Fruit fly (Drosophila melanogaster) whole organism, embryonic: Measurements from ENCODE around the gene CG13124.
A peak's percentile ranks its signal among the peaks of the same experiment; 100 is the strongest.

Experiments
- Adf1 ChIP-seq: fragments of 200-800 bp; sonication (Bioruptor generic); IDR thresholded peaks from 2 replicates; pipeline ENCODE4 v1.3.6; 2022; ENCODE audit warnings: missing biosample characterization, missing genetic modification characterization
- Atf-2 ChIP-seq: fragments of 200-800 bp; sonication (Bioruptor generic); optimal IDR thresholded peaks from 2 replicates; lab custom pipeline; 2016; ENCODE audit warnings: missing biosample characterization, missing genetic modification characterization
- Awh ChIP-seq: fragments of 200-800 bp; sonication (Bioruptor generic); IDR thresholded peaks from 2 replicates; pipeline ENCODE4, ENCODE4 v1.3.6; 2022; ENCODE audit warnings: missing biosample characterization, missing genetic modification characterization
- BtbVII ChIP-seq: fragments of 200-800 bp; sonication (Bioruptor generic); optimal IDR thresholded peaks from 3 replicates; lab custom pipeline; 2017; ENCODE audit warnings: missing biosample characterization, mild to moderate bottlenecking, missing genetic modification characterization
- C15 ChIP-seq: fragments of 200-800 bp; sonication (Bioruptor generic); IDR thresholded peaks from 3 replicates; pipeline ENCODE4 v1.3.6; 2022; ENCODE audit warnings: missing biosample characterization, missing genetic modification characterization
- CG11560 ChIP-seq: fragments of 200-800 bp; sonication (Bioruptor generic); IDR thresholded peaks from 3 replicates; pipeline ENCODE4 v1.3.6; 2022; ENCODE audit warnings: missing biosample characterization, missing genetic modification characterization
- CG12155 ChIP-seq: fragments of 200-800 bp; sonication (Bioruptor generic); optimal IDR thresholded peaks from 3 replicates; lab custom pipeline; 2016; ENCODE audit warnings: missing biosample characterization, missing genetic modification characterization
- CG12236 ChIP-seq: fragments of 200-800 bp; sonication (Bioruptor generic); optimal IDR thresholded peaks from 2 replicates; lab custom pipeline; 2016; ENCODE audit warnings: missing biosample characterization, missing genetic modification characterization
- CG15011 ChIP-seq: fragments of 200-800 bp; sonication (Bioruptor generic); optimal IDR thresholded peaks from 3 replicates; lab custom pipeline; 2018; ENCODE audit warnings: missing biosample characterization, mild to moderate bottlenecking, missing genetic modification characterization
- CG15269 ChIP-seq: fragments of 200-800 bp; sonication (Bioruptor generic); optimal IDR thresholded peaks from 2 replicates; lab custom pipeline; 2018; ENCODE audit warnings: missing biosample characterization, mild to moderate bottlenecking, missing genetic modification characterization, moderate library complexity
- CG15479 ChIP-seq: fragments of 200-800 bp; sonication (Bioruptor generic); optimal IDR thresholded peaks from 3 replicates; lab custom pipeline; 2019; ENCODE audit warnings: missing biosample characterization, mild to moderate bottlenecking, missing genetic modification characterization, moderate library complexity
- CG2889 ChIP-seq: fragments of 200-800 bp; sonication (Bioruptor generic); IDR thresholded peaks from 3 replicates; pipeline ENCODE4 v1.3.6; 2022; ENCODE audit warnings: missing biosample characterization, missing genetic modification characterization
- CG30431 ChIP-seq: fragments of 200-800 bp; sonication (Bioruptor generic); optimal IDR thresholded peaks from 2 replicates; lab custom pipeline; 2017; ENCODE audit warnings: missing biosample characterization, missing genetic modification characterization
- CG3163 ChIP-seq: fragments of 200-800 bp; sonication (Bioruptor generic); optimal IDR thresholded peaks from 3 replicates; lab custom pipeline; 2016; ENCODE audit warnings: missing biosample characterization, missing genetic modification characterization
- CG3281 ChIP-seq: fragments of 200-800 bp; sonication (Bioruptor generic); optimal IDR thresholded peaks from 3 replicates; lab custom pipeline; 2017; ENCODE audit warnings: missing biosample characterization, mild to moderate bottlenecking, missing genetic modification characterization
- CG4707 ChIP-seq: fragments of 200-800 bp; sonication (Bioruptor generic); optimal IDR thresholded peaks from 2 replicates; lab custom pipeline; 2018; ENCODE audit warnings: missing biosample characterization, mild to moderate bottlenecking, missing genetic modification characterization, moderate library complexity
- CG4730 ChIP-seq: fragments of 200-800 bp; sonication (Bioruptor generic); IDR thresholded peaks from 2 replicates; pipeline ENCODE4 v1.3.6; 2022; ENCODE audit warnings: missing biosample characterization, missing genetic modification characterization
- CG7839 ChIP-seq: fragments of 200-800 bp; sonication (Bioruptor generic); optimal IDR thresholded peaks from 3 replicates; lab custom pipeline; 2018; ENCODE audit warnings: missing biosample characterization, mild to moderate bottlenecking, missing genetic modification characterization, moderate library complexity
- CG8765 ChIP-seq: fragments of 200-800 bp; sonication (Bioruptor generic); IDR thresholded peaks from 2 replicates; pipeline ENCODE4 v1.3.6; 2022; ENCODE audit warnings: missing biosample characterization, missing genetic modification characterization
- CG9727 ChIP-seq: fragments of 200-800 bp; sonication (Bioruptor generic); optimal IDR thresholded peaks from 3 replicates; lab custom pipeline; 2017; ENCODE audit warnings: missing biosample characterization, mild to moderate bottlenecking, missing genetic modification characterization
- GATAe ChIP-seq: fragments of 200-800 bp; sonication (Bioruptor generic); conservative IDR thresholded peaks from 2 replicates; pipeline ENCODE4 v1.3.6; 2022; ENCODE audit warnings: missing biosample characterization, missing genetic modification characterization
- H2.0 ChIP-seq: fragments of 200-800 bp; sonication (Bioruptor generic); IDR thresholded peaks from 2 replicates; pipeline ENCODE4 v1.3.6; 2022; ENCODE audit warnings: missing biosample characterization, missing genetic modification characterization
- HHEX ChIP-seq: fragments of 200-800 bp; sonication (Bioruptor generic); optimal IDR thresholded peaks from 3 replicates; lab custom pipeline; 2017; ENCODE audit warnings: missing biosample characterization, mild to moderate bottlenecking, missing genetic modification characterization, missing genetic modification reagents
- HLHmδ ChIP-seq: fragments of 200-800 bp; sonication (Bioruptor generic); optimal IDR thresholded peaks from 2 replicates; lab custom pipeline; 2018; ENCODE audit warnings: missing biosample characterization, mild to moderate bottlenecking, missing genetic modification characterization, moderate library complexity
- MBD-R2 ChIP-seq: fragments of 200-800 bp; sonication (Bioruptor generic); IDR thresholded peaks from 2 replicates; pipeline ENCODE4 v1.3.6; 2022; ENCODE audit warnings: missing biosample characterization, missing genetic modification characterization
- MESR4 ChIP-seq: fragments of 200-800 bp; sonication (Bioruptor generic); optimal IDR thresholded peaks from 2 replicates; lab custom pipeline; 2018; ENCODE audit warnings: missing biosample characterization, mild to moderate bottlenecking, missing genetic modification characterization, moderate library complexity
- NC2α ChIP-seq: fragments of 200-800 bp; sonication (Bioruptor generic); optimal IDR thresholded peaks from 2 replicates; lab custom pipeline; 2016; ENCODE audit warnings: missing biosample characterization, missing genetic modification characterization
- Scr ChIP-seq: fragments of 200-800 bp; sonication (Bioruptor generic); IDR thresholded peaks from 2 replicates; pipeline ENCODE4 v1.3.6; 2022; ENCODE audit warnings: missing biosample characterization, missing genetic modification characterization; ENCODE audit not compliant: partially characterized antibody
- Stat92E ChIP-seq, 3 experiments: fragments of >200 bp in 2 of 3; fragments of 200-800 bp in 1 of 3; sonication (Bioruptor generic) in 1 of 3; optimal IDR thresholded peaks; 2 replicates each; lab custom pipeline; 2017 to 2019; ENCODE audit warnings: missing biosample characterization in 3 of 3, missing genetic modification characterization in 3 of 3, mild to moderate bottlenecking in 1 of 3, moderate library complexity in 1 of 3
- Vsx1 ChIP-seq: fragments of 200-800 bp; sonication (Bioruptor generic); optimal IDR thresholded peaks from 2 replicates; lab custom pipeline; 2017; ENCODE audit warnings: missing biosample characterization, mild to moderate bottlenecking, missing genetic modification characterization, missing genetic modification reagents
- bbx ChIP-seq: fragments of 200-800 bp; sonication (Bioruptor generic); IDR thresholded peaks from 2 replicates; pipeline ENCODE4 v1.3.6; 2022; ENCODE audit warnings: missing biosample characterization, missing genetic modification characterization; ENCODE audit not compliant: partially characterized antibody
- cg ChIP-seq: fragments of 200-800 bp; sonication (Bioruptor generic); optimal IDR thresholded peaks from 3 replicates; lab custom pipeline; 2019; ENCODE audit warnings: missing biosample characterization, mild to moderate bottlenecking, missing genetic modification characterization, moderate library complexity
- croc ChIP-seq: fragments of 200-800 bp; sonication (Bioruptor generic); conservative IDR thresholded peaks from 3 replicates; pipeline ENCODE4 v1.3.6; 2022; ENCODE audit warnings: missing biosample characterization, missing genetic modification characterization
- disco-r ChIP-seq: fragments of 200-800 bp; sonication (Bioruptor generic); optimal IDR thresholded peaks from 2 replicates; lab custom pipeline; 2016; ENCODE audit warnings: missing biosample characterization, missing genetic modification characterization
- dysf ChIP-seq: fragments of 200-800 bp; sonication (Bioruptor generic); IDR thresholded peaks from 3 replicates; pipeline ENCODE4 v1.3.6; 2022; ENCODE audit warnings: missing biosample characterization, missing genetic modification characterization
- ewg ChIP-seq: fragments of 200-800 bp; sonication (Bioruptor generic); optimal IDR thresholded peaks from 3 replicates; lab custom pipeline; 2017; ENCODE audit warnings: mild to moderate bottlenecking, missing biosample characterization, missing genetic modification reagents, missing genetic modification characterization
- fd64A ChIP-seq: fragments of 200-800 bp; sonication (Bioruptor generic); optimal IDR thresholded peaks from 3 replicates; lab custom pipeline; 2018; ENCODE audit warnings: missing biosample characterization, mild to moderate bottlenecking, missing genetic modification characterization
- gcm2 ChIP-seq: fragments of 200-800 bp; sonication (Bioruptor generic); optimal IDR thresholded peaks from 2 replicates; lab custom pipeline; 2016; ENCODE audit warnings: missing biosample characterization, missing genetic modification characterization
- grau ChIP-seq: fragments of 200-800 bp; optimal IDR thresholded peaks from 3 replicates; lab custom pipeline; 2019; ENCODE audit warnings: missing biosample characterization, mild to moderate bottlenecking, missing genetic modification characterization, moderate library complexity
- klu ChIP-seq: fragments of 200-800 bp; sonication (Bioruptor generic); IDR thresholded peaks from 2 replicates; pipeline ENCODE4 v1.3.6; 2022; ENCODE audit warnings: missing biosample characterization, missing genetic modification characterization
- kni ChIP-seq: fragments of 200-800 bp; sonication (Bioruptor generic); optimal IDR thresholded peaks from 3 replicates; lab custom pipeline; 2017; ENCODE audit warnings: mild to moderate bottlenecking, missing biosample characterization, missing genetic modification reagents, missing genetic modification characterization
- nerfin-1 ChIP-seq: fragments of 200-800 bp; sonication (Bioruptor generic); optimal IDR thresholded peaks from 3 replicates; lab custom pipeline; 2019; ENCODE audit warnings: missing biosample characterization, mild to moderate bottlenecking, missing genetic modification characterization, moderate library complexity
- pan ChIP-seq, 4 experiments: fragments of >200 bp in 3 of 4; fragments of 200-800 bp in 1 of 4; sonication (Bioruptor generic) in 1 of 4; optimal IDR thresholded peaks in 3 of 4; IDR thresholded peaks in 1 of 4; 2 replicates each; pipeline versions ENCODE4 v1.3.6 to Lab custom; 2017 to 2022; ENCODE audit warnings: missing biosample characterization in 2 of 4, missing genetic modification characterization in 2 of 4, mixed read lengths in 1 of 4
- ro ChIP-seq: fragments of 200-800 bp; sonication (Bioruptor generic); IDR thresholded peaks from 2 replicates; pipeline ENCODE4 v1.3.6; 2022; ENCODE audit warnings: missing biosample characterization, missing genetic modification characterization
- salm ChIP-seq: fragments of 200-800 bp; sonication (Bioruptor generic); optimal IDR thresholded peaks from 2 replicates; lab custom pipeline; 2018; ENCODE audit warnings: missing biosample characterization, mild to moderate bottlenecking, missing genetic modification characterization
- schlank ChIP-seq: fragments of 200-800 bp; sonication (Bioruptor generic); optimal IDR thresholded peaks from 2 replicates; lab custom pipeline; 2018; ENCODE audit warnings: missing biosample characterization, mild to moderate bottlenecking, missing genetic modification characterization
- slou ChIP-seq: fragments of 200-800 bp; sonication (Bioruptor generic); optimal IDR thresholded peaks from 3 replicates; lab custom pipeline; 2016; ENCODE audit warnings: missing biosample characterization, missing genetic modification characterization
- ssp ChIP-seq: fragments of 200-800 bp; sonication (Bioruptor generic); IDR thresholded peaks from 2 replicates; pipeline ENCODE4 v1.3.6; 2022; ENCODE audit warnings: missing biosample characterization, missing genetic modification characterization
- vvl ChIP-seq: fragments of 200-800 bp; sonication (Bioruptor generic); IDR thresholded peaks from 2 replicates; pipeline ENCODE4 v1.3.6; 2022; ENCODE audit warnings: missing biosample characterization, missing genetic modification characterization
- zfh1 ChIP-seq: fragments of 200-800 bp; sonication (Bioruptor generic); IDR thresholded peaks from 3 replicates; pipeline ENCODE4 v1.3.6; 2022; ENCODE audit warnings: missing biosample characterization, missing genetic modification characterization

The CG13124 gene

dm6 chr2L:9897296-9897695, 11.1 kb downstream of the CG13124 start, which contains the start of gene RpS2 (continued):
- TF ChIP-seq CG15269 (tag; lab: Kevin White, UChicago) (peak; percentile 60), GATAe (no peak), CG3163 (GFP tag; lab: Kevin White, UChicago) (peak; percentile 25), schlank (tag; lab: Kevin White, UChicago) (no peak), gcm2 (GFP tag; lab: Kevin White, UChicago) (no peak), Awh (no peak), CG11560 (no peak), nerfin-1 (tag; lab: Kevin White, UChicago) (peak; percentile 51), CG3281 (GFP tag; lab: Kevin White, UChicago) (peak; percentile 37), HLHmδ (GFP tag; lab: Kevin White, UChicago) (peak; percentile 52), Atf-2 (GFP tag; lab: Kevin White, UChicago) (no peak), ewg (GFP tag; lab: Kevin White, UChicago) (no peak), BtbVII (GFP tag; lab: Kevin White, UChicago) (no peak), croc (no peak), CG12155 (GFP tag; lab: Kevin White, UChicago) (peak; percentile 18), NC2α (GFP tag; lab: Kevin White, UChicago) (no peak), CG4707 (GFP tag; lab: Kevin White, UChicago) (peak; percentile 43), Adf1 (GFP tag; lab: Robert Waterston, UW) (peak; percentile 40; the same call in 1 of the 2 replicates), ssp (GFP tag; lab: Robert Waterston, UW) (no peak), kni (peak; percentile 38), CG9727 (GFP tag; lab: Kevin White, UChicago) (peak; percentile 26), MBD-R2 (GFP tag; lab: Robert Waterston, UW) (peak; percentile 59), slou (GFP tag; lab: Kevin White, UChicago) (peak; percentile 28), salm (tag; lab: Kevin White, UChicago) (peak; percentile 60), CG12236 (no peak), Scr (peak; percentile 99), CG30431 (GFP tag; lab: Kevin White, UChicago) (no peak), MESR4 (GFP tag; lab: Kevin White, UChicago) (peak; percentile 99), CG15479 (no peak), disco-r (GFP tag; lab: Kevin White, UChicago) (peak; percentile 7), ro (GFP tag; lab: Robert Waterston, UW) (no peak), CG15011 (GFP tag; lab: Kevin White, UChicago) (no peak), Vsx1 (GFP tag; lab: Kevin White, UChicago) (no peak), CG4730 (GFP tag; lab: Robert Waterston, UW) (no peak), bbx (GFP tag; lab: Robert Waterston, UW) (peak; percentile 100), vvl (peak; percentile 69), CG8765 (no peak), C15 (no peak), grau (tag; lab: Kevin White, UChicago) (no peak), fd64A (GFP tag; lab: Kevin White, UChicago) (no peak), Stat92E (GFP tag; optimal IDR thresholded peaks at IDR 0.05; lab: Kevin White, UChicago) (peak in 1 of 3 experiments; percentile 22), klu (GFP tag; lab: Robert Waterston, UW) (no peak), HHEX (peak; percentile 35), pan (optimal IDR thresholded peaks at IDR 0.05; lab: Kevin White, UChicago) (no peak), pan (GFP tag; optimal IDR thresholded peaks at IDR 0.05 in 1 of 2, IDR thresholded peaks at IDR 0.05 in 1 of 2) (peak in 1 of 2 experiments; percentile 7), CG2889 (GFP tag; lab: Robert Waterston, UW) (no peak; the same call in 2 of the 3 replicates), zfh1 (GFP tag; lab: Robert Waterston, UW) (no peak), cg (GFP tag; lab: Kevin White, UChicago) (no peak), CG7839 (tag; lab: Kevin White, UChicago) (peak; percentile 38), H2.0 (GFP tag; lab: Robert Waterston, UW) (peak; percentile 32; the same call in 1 of the 2 replicates), dysf (GFP tag; lab: Robert Waterston, UW) (no peak)
